Worm (Caenorhabditis elegans) whole organism, L1 larva: Measurements from ENCODE around the gene eif-2Bepsilon.

Source experiments
- C04F5.9 ChIP-seq: sonication (generic microtip); optimal IDR thresholded peaks from 2 replicates; lab custom pipeline; 2016; ENCODE audit warnings: missing genetic modification characterization, missing compliant biosample characterization
- aha-1 ChIP-seq: fragments of 150-350 bp; optimal IDR thresholded peaks from 2 replicates; lab custom pipeline; 2014; ENCODE audit warnings: missing biosample characterization, missing genetic modification characterization
- alr-1 ChIP-seq: fragments of 200-800 bp; sonication (Bioruptor generic); optimal IDR thresholded peaks from 2 replicates; lab custom pipeline; 2018; ENCODE audit warnings: borderline replicate concordance, mild to moderate bottlenecking, missing genetic modification characterization, missing compliant biosample characterization
- aly-2 ChIP-seq: fragments of 150-350 bp; optimal IDR thresholded peaks from 2 replicates; lab custom pipeline; 2014; ENCODE audit warnings: missing biosample characterization, missing genetic modification characterization
- ama-1 ChIP-seq: fragments of 150-350 bp; optimal IDR thresholded peaks from 2 replicates; lab custom pipeline; 2014
- blmp-1 ChIP-seq: fragments of 150-350 bp; optimal IDR thresholded peaks from 2 replicates; lab custom pipeline; 2014; ENCODE audit warnings: missing biosample characterization, missing genetic modification characterization
- ceh-63 ChIP-seq: fragments of 200-800 bp; sonication (Bioruptor generic); optimal IDR thresholded peaks from 2 replicates; lab custom pipeline; 2018; ENCODE audit warnings: mild to moderate bottlenecking, missing genetic modification characterization, missing compliant biosample characterization
- ceh-8 ChIP-seq: fragments of 200-800 bp; sonication (Bioruptor generic); optimal IDR thresholded peaks from 2 replicates; lab custom pipeline; 2018; ENCODE audit warnings: mild to moderate bottlenecking, missing genetic modification characterization, moderate library complexity, missing compliant biosample characterization
- ceh-82 ChIP-seq, 3 experiments: fragments of 150-350 bp in 1 of 3; sonication (generic microtip) in 2 of 3; optimal IDR thresholded peaks; 2 replicates each; lab custom pipeline; 2014 to 2017; ENCODE audit warnings: missing biosample characterization in 3 of 3, missing genetic modification characterization in 3 of 3
- ces-1 ChIP-seq: fragments of 150-350 bp; optimal IDR thresholded peaks from 2 replicates; lab custom pipeline; 2014; ENCODE audit warnings: missing biosample characterization, missing genetic modification reagents, missing genetic modification characterization
- fos-1 ChIP-seq: fragments of 150-350 bp; optimal IDR thresholded peaks from 2 replicates; lab custom pipeline; 2014; ENCODE audit warnings: missing biosample characterization, missing genetic modification characterization
- grh-1 ChIP-seq: fragments of 200-800 bp; sonication (Bioruptor generic); IDR thresholded peaks from 2 replicates; pipeline ENCODE4 v1.3.6; 2022; ENCODE audit warnings: missing genetic modification reagents, missing genetic modification characterization, missing compliant biosample characterization
- hlh-17 ChIP-seq: fragments of 200-800 bp; sonication (Bioruptor generic); optimal IDR thresholded peaks from 2 replicates; lab custom pipeline; 2018; ENCODE audit warnings: missing genetic modification characterization, mild to moderate bottlenecking, missing compliant biosample characterization, moderate library complexity, borderline replicate concordance
- hlh-4 ChIP-seq: sonication (generic microtip); optimal IDR thresholded peaks from 2 replicates; lab custom pipeline; 2016; ENCODE audit warnings: mild to moderate bottlenecking, missing genetic modification characterization, missing compliant biosample characterization
- irx-1 ChIP-seq: sonication (generic microtip); optimal IDR thresholded peaks from 2 replicates; lab custom pipeline; 2016; ENCODE audit warnings: missing genetic modification characterization, missing compliant biosample characterization
- jun-1 ChIP-seq: fragments of 150-350 bp; optimal IDR thresholded peaks from 2 replicates; lab custom pipeline; 2014; ENCODE audit warnings: missing biosample characterization, missing genetic modification reagents, missing genetic modification characterization
- lin-13 ChIP-seq: fragments of 150-350 bp; optimal IDR thresholded peaks from 2 replicates; lab custom pipeline; 2014; ENCODE audit warnings: missing biosample characterization, missing genetic modification reagents, missing genetic modification characterization
- lin-14 ChIP-seq: fragments of 200-800 bp; sonication (Bioruptor generic); optimal IDR thresholded peaks from 2 replicates; lab custom pipeline; 2018; ENCODE audit warnings: mild to moderate bottlenecking, missing genetic modification characterization, moderate library complexity, missing compliant biosample characterization
- lin-35 ChIP-seq, 2 experiments: fragments of 150-350 bp; optimal IDR thresholded peaks; 2 replicates each; lab custom pipeline; 2014; ENCODE audit warnings: missing biosample characterization in 2 of 2, missing genetic modification characterization in 2 of 2, missing genetic modification reagents in 2 of 2
- lin-39 ChIP-seq: fragments of 150-350 bp; optimal IDR thresholded peaks from 2 replicates; lab custom pipeline; 2014; ENCODE audit warnings: missing biosample characterization, missing genetic modification reagents, missing genetic modification characterization
- lsy-2 ChIP-seq, 2 experiments: fragments of 150-350 bp; optimal IDR thresholded peaks; 2 replicates each; lab custom pipeline; 2014; ENCODE audit warnings: missing biosample characterization in 2 of 2, missing genetic modification characterization in 2 of 2
- mep-1 ChIP-seq: fragments of 150-350 bp; optimal IDR thresholded peaks from 2 replicates; lab custom pipeline; 2014; ENCODE audit warnings: missing biosample characterization, missing genetic modification characterization
- nhr-11 ChIP-seq: fragments of 150-350 bp; optimal IDR thresholded peaks from 2 replicates; lab custom pipeline; 2014; ENCODE audit warnings: missing biosample characterization, missing genetic modification characterization
- nhr-19 ChIP-seq: fragments of 200-800 bp; sonication (Bioruptor generic); conservative IDR thresholded peaks from 2 replicates; pipeline ENCODE4 v1.3.6; 2022; ENCODE audit warnings: missing genetic modification characterization, missing compliant biosample characterization
- nhr-20 ChIP-seq: sonication (generic microtip); optimal IDR thresholded peaks from 2 replicates; lab custom pipeline; 2016; ENCODE audit warnings: mild to moderate bottlenecking, missing genetic modification characterization, missing compliant biosample characterization
- nhr-237 ChIP-seq: fragments of 150-350 bp; optimal IDR thresholded peaks from 2 replicates; lab custom pipeline; 2014; ENCODE audit warnings: missing biosample characterization, missing genetic modification characterization
- pax-3 ChIP-seq: fragments of 200-800 bp; sonication (Bioruptor generic); optimal IDR thresholded peaks from 2 replicates; lab custom pipeline; 2018; ENCODE audit warnings: mild to moderate bottlenecking, missing genetic modification characterization, moderate library complexity, missing compliant biosample characterization
- rnt-1 ChIP-seq: sonication (generic microtip); optimal IDR thresholded peaks from 2 replicates; lab custom pipeline; 2016; ENCODE audit warnings: mild to moderate bottlenecking, missing genetic modification characterization, moderate library complexity, missing compliant biosample characterization
- sox-4 ChIP-seq: sonication (generic microtip); optimal IDR thresholded peaks from 2 replicates; lab custom pipeline; 2016; ENCODE audit warnings: missing genetic modification characterization, missing compliant biosample characterization
- sup-37 ChIP-seq: fragments of 200-800 bp; sonication (Bioruptor generic); optimal IDR thresholded peaks from 2 replicates; lab custom pipeline; 2018; ENCODE audit warnings: mild to moderate bottlenecking, missing genetic modification characterization, missing compliant biosample characterization
- tlp-1 ChIP-seq: fragments of 150-350 bp; optimal IDR thresholded peaks from 2 replicates; lab custom pipeline; 2014; ENCODE audit warnings: missing biosample characterization, missing genetic modification characterization
- unc-130 ChIP-seq: fragments of 150-350 bp; optimal IDR thresholded peaks from 2 replicates; lab custom pipeline; 2017; ENCODE audit warnings: missing biosample characterization, missing genetic modification characterization, inconsistent platforms
- unc-30 ChIP-seq: sonication (generic microtip); optimal IDR thresholded peaks from 2 replicates; lab custom pipeline; 2017; ENCODE audit warnings: missing biosample characterization, missing genetic modification characterization
- unc-86 ChIP-seq: sonication (generic microtip); optimal IDR thresholded peaks from 2 replicates; lab custom pipeline; 2016; ENCODE audit warnings: missing genetic modification characterization, missing compliant biosample characterization
- unc-98 ChIP-seq: fragments of 200-800 bp; sonication (Bioruptor generic); IDR thresholded peaks from 2 replicates; pipeline ENCODE4 v1.3.6; 2022; ENCODE audit warnings: missing genetic modification characterization, missing compliant biosample characterization
- xbp-1 ChIP-seq: sonication (generic microtip); optimal IDR thresholded peaks from 2 replicates; lab custom pipeline; 2016; ENCODE audit warnings: missing genetic modification characterization, missing compliant biosample characterization

Gene eif-2Bepsilon

ce11 chrII:8685623-8686022 is 24.0 kb downstream of the eif-2Bepsilon start, which contains the start of gene C34C6.9:
TSS of gene C34C6.9 (plus strand) at chrII:8685923.
- TF ChIP-seq nhr-19 (no peak), irx-1 (tag; lab: Kevin White, UChicago) (no peak), jun-1 (tag; lab: Kevin White, UChicago) (no peak), lsy-2 (tag; optimal IDR thresholded peaks at IDR 0.05; lab: Kevin White, UChicago) (no peak), ceh-8 (GFP tag; lab: Kevin White, UChicago) (no peak), xbp-1 (tag; lab: Kevin White, UChicago) (no peak), unc-86 (tag; lab: Kevin White, UChicago) (no peak), ama-1 (lab: Kevin White, UChicago) (no peak), ces-1 (GFP tag; lab: Kevin White, UChicago) (no peak), C04F5.9 (tag; lab: Kevin White, UChicago) (no peak), lin-39 (tag; lab: Kevin White, UChicago) (no peak), nhr-237 (no peak), nhr-20 (tag; lab: Kevin White, UChicago) (no peak), hlh-4 (tag; lab: Kevin White, UChicago) (no peak), ceh-63 (GFP tag; lab: Kevin White, UChicago) (no peak), nhr-11 (tag; lab: Kevin White, UChicago) (no peak)
- TF ChIP-seq, all 84 proteins: peak for 0

ce11 chrII:8691344-8691960 is 29.8 kb downstream of the eif-2Bepsilon start, which contains the start of gene C34C6.3:
TSS of gene C34C6.3 (plus strand) at chrII:8691910.
- TF ChIP-seq pax-3 (tag; lab: Kevin White, UChicago) (no peak), ceh-8 (GFP tag; lab: Kevin White, UChicago) (no peak), blmp-1 (tag; lab: Kevin White, UChicago) (peak; percentile 90)

- TF ChIP-seq mep-1 = no peak
- no peak for TF ChIP-seq ceh-63 (GFP tag; lab: Kevin White, UChicago)
- no peak for TF ChIP-seq sup-37 (GFP tag; lab: Kevin White, UChicago)
- TF ChIP-seq unc-130 (tag; lab: Kevin White, UChicago) = no peak
- no peak for TF ChIP-seq fos-1
- no peak for TF ChIP-seq unc-30 (tag; lab: Kevin White, UChicago)
- TF ChIP-seq ama-1 (lab: Kevin White, UChicago) = no peak
- TF ChIP-seq xbp-1 (tag; lab: Kevin White, UChicago) = no peak
- no peak for TF ChIP-seq tlp-1
- TF ChIP-seq ces-1 (GFP tag; lab: Kevin White, UChicago) = no peak
Measured at ce11 chrII:8695783-8696182, 34.1 kb downstream of the eif-2Bepsilon start, which contains the start of gene C34C6.10. TSS of gene C34C6.10 (minus strand) at chrII:8695883.

- TF ChIP-seq alr-1 (tag; lab: Kevin White, UChicago) (no peak), lin-14 (GFP tag; lab: Kevin White, UChicago) (no peak), ama-1 (lab: Kevin White, UChicago) (no peak), xbp-1 (tag; lab: Kevin White, UChicago) (no peak), unc-98 (GFP tag; lab: Robert Waterston, UW) (no peak), rnt-1 (tag; lab: Kevin White, UChicago) (no peak), lin-35 (GFP tag; optimal IDR thresholded peaks at IDR 0.05; lab: Kevin White, UChicago) (no peak), aly-2 (no peak), aha-1 (tag; lab: Kevin White, UChicago) (no peak), hlh-17 (GFP tag; lab: Kevin White, UChicago) (no peak), nhr-19 (no peak), C04F5.9 (tag; lab: Kevin White, UChicago) (no peak), ceh-82 (tag; optimal IDR thresholded peaks at IDR 0.05; lab: Kevin White, UChicago) (no peak), lin-13 (GFP tag; lab: Kevin White, UChicago) (no peak), lsy-2 (tag; optimal IDR thresholded peaks at IDR 0.05; lab: Kevin White, UChicago) (no peak), sox-4 (tag; lab: Kevin White, UChicago) (no peak), grh-1 (GFP tag; lab: Robert Waterston, UW) (no peak)
Measured at ce11 chrII:8698828-8699227, 37.2 kb downstream of the eif-2Bepsilon start, which contains the start of gene chdh-1. TSS of gene chdh-1 (minus strand) at chrII:8698928.
